Fruit fly (Drosophila melanogaster) Kc167 (cell line): Measurements from ENCODE around the gene HDAC1.

ENCODE experiments used
- Myc ChIP-seq: fragments of >200 bp; optimal IDR thresholded peaks from 2 replicates; lab custom pipeline; 2017; ENCODE audit warnings: missing external identifiers
- Sin3A ChIP-seq: fragments of >200 bp; optimal IDR thresholded peaks from 2 replicates; lab custom pipeline; 2018; ENCODE audit warnings: missing external identifiers
- h ChIP-seq: fragments of >200 bp; optimal IDR thresholded peaks from 3 replicates; lab custom pipeline; 2018; ENCODE audit warnings: missing external identifiers
- insv ChIP-seq: fragments of >200 bp; optimal IDR thresholded peaks from 3 replicates; lab custom pipeline; 2018; ENCODE audit warnings: missing external identifiers
- psq ChIP-seq: fragments of >200 bp; optimal IDR thresholded peaks from 2 replicates; lab custom pipeline; 2017; ENCODE audit warnings: missing external identifiers

DNA sequence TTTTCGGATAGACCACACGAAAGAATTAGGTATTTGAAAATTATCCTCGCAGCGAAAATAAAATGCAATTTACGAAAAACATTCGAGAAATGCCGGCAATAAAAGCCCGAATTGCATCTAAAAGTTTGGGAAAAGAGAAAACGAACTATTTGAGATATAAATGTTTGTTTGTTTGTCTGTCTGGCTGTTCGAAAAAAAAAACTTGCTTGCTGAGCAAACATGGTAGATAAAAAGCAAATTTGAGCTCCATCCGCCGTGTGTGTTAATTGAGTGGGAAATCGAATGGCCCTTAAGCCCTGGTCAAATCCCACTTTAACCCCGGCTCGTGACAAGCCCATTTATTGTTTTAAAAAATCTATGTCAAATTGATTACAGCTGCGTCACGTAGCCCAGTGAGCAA lies 11.5 kb upstream of the HDAC1 start:
- TF ChIP-seq Myc: no peak
- TF ChIP-seq psq (lab: Kevin White, UChicago): no peak
- TF ChIP-seq h (lab: Kevin White, UChicago): no peak
- no peak for TF ChIP-seq insv (lab: Kevin White, UChicago)
- no peak for TF ChIP-seq Sin3A (lab: Kevin White, UChicago)
